Worm (Caenorhabditis elegans) whole organism, mixed stage, embryonic: Measurements from ENCODE around the gene ric-4.

Experiments used
- M03D4.4 ChIP-seq: sonication (generic microtip); optimal IDR thresholded peaks from 2 replicates; lab custom pipeline; 2017; ENCODE audit warnings: mild to moderate bottlenecking, missing genetic modification characterization, missing compliant biosample characterization
- blmp-1 ChIP-seq: fragments of 150-350 bp; optimal IDR thresholded peaks from 2 replicates; lab custom pipeline; 2014; ENCODE audit warnings: missing biosample characterization, missing genetic modification characterization
- ceh-39 ChIP-seq: fragments of 150-350 bp; optimal IDR thresholded peaks from 2 replicates; lab custom pipeline; 2014; ENCODE audit warnings: missing biosample characterization, missing genetic modification characterization
- ceh-43 ChIP-seq: fragments of 200-800 bp; sonication (Bioruptor generic); optimal IDR thresholded peaks from 2 replicates; lab custom pipeline; 2018; ENCODE audit warnings: mild to moderate bottlenecking, missing genetic modification characterization, moderate library complexity, missing compliant biosample characterization
- ceh-83 ChIP-seq: fragments of 200-800 bp; sonication (Bioruptor generic); optimal IDR thresholded peaks from 2 replicates; lab custom pipeline; 2018; ENCODE audit warnings: mild to moderate bottlenecking, missing genetic modification characterization, missing compliant biosample characterization
- ces-1 ChIP-seq: fragments of 150-350 bp; optimal IDR thresholded peaks from 2 replicates; lab custom pipeline; 2014; ENCODE audit warnings: missing biosample characterization, missing genetic modification reagents, missing genetic modification characterization
- cnd-1 ChIP-seq: fragments of 200-800 bp; sonication (Bioruptor generic); optimal IDR thresholded peaks from 2 replicates; lab custom pipeline; 2018; ENCODE audit warnings: mild to moderate bottlenecking, missing genetic modification characterization, missing compliant biosample characterization
- drap-1 ChIP-seq: fragments of 200-800 bp; sonication (Bioruptor generic); optimal IDR thresholded peaks from 3 replicates; lab custom pipeline; 2018; ENCODE audit warnings: mild to moderate bottlenecking, missing genetic modification characterization, missing compliant biosample characterization
- elt-3 ChIP-seq: fragments of 150-350 bp; optimal IDR thresholded peaks from 2 replicates; lab custom pipeline; 2014; ENCODE audit warnings: missing biosample characterization, missing genetic modification characterization
- ham-2 ChIP-seq: fragments of 200-800 bp; sonication (Bioruptor generic); optimal IDR thresholded peaks from 2 replicates; lab custom pipeline; 2018; ENCODE audit warnings: mild to moderate bottlenecking, missing genetic modification characterization, missing compliant biosample characterization
- hlh-1 ChIP-seq: fragments of 150-350 bp; optimal IDR thresholded peaks from 2 replicates; lab custom pipeline; 2014; ENCODE audit warnings: missing biosample characterization, missing genetic modification reagents, missing genetic modification characterization
- lin-13 ChIP-seq: fragments of 150-350 bp; optimal IDR thresholded peaks from 2 replicates; lab custom pipeline; 2014; ENCODE audit warnings: missing biosample characterization, missing genetic modification characterization
- lin-32 ChIP-seq: fragments of 200-800 bp; sonication (Bioruptor generic); optimal IDR thresholded peaks from 2 replicates; lab custom pipeline; 2018; ENCODE audit warnings: mild to moderate bottlenecking, missing genetic modification characterization, missing compliant biosample characterization
- lsy-2 ChIP-seq: fragments of 150-350 bp; optimal IDR thresholded peaks from 2 replicates; lab custom pipeline; 2014; ENCODE audit warnings: missing biosample characterization, missing genetic modification characterization
- mab-5 ChIP-seq: fragments of 150-350 bp; optimal IDR thresholded peaks from 2 replicates; lab custom pipeline; 2014; ENCODE audit warnings: missing biosample characterization, missing genetic modification characterization
- mep-1 ChIP-seq: fragments of 150-350 bp; optimal IDR thresholded peaks from 2 replicates; lab custom pipeline; 2017; ENCODE audit warnings: missing biosample characterization, missing genetic modification reagents, missing genetic modification characterization, inconsistent platforms
- nhr-12 ChIP-seq: fragments of 150-350 bp; optimal IDR thresholded peaks from 2 replicates; lab custom pipeline; 2014; ENCODE audit warnings: missing biosample characterization, missing genetic modification characterization
- nhr-2 ChIP-seq: fragments of 150-350 bp; optimal IDR thresholded peaks from 2 replicates; lab custom pipeline; 2014; ENCODE audit warnings: missing biosample characterization, missing genetic modification characterization
- nhr-237 ChIP-seq: fragments of 150-350 bp; optimal IDR thresholded peaks from 2 replicates; lab custom pipeline; 2014; ENCODE audit warnings: missing biosample characterization, missing genetic modification characterization
- nhr-28 ChIP-seq: fragments of 150-350 bp; optimal IDR thresholded peaks from 2 replicates; lab custom pipeline; 2014; ENCODE audit warnings: missing biosample characterization, missing genetic modification characterization
- nhr-76 ChIP-seq: sonication (generic microtip); optimal IDR thresholded peaks from 2 replicates; lab custom pipeline; 2017; ENCODE audit warnings: missing biosample characterization, missing genetic modification characterization
- pha-4 ChIP-seq: fragments of 150-350 bp; optimal IDR thresholded peaks from 2 replicates; lab custom pipeline; 2018; ENCODE audit warnings: missing biosample characterization, missing genetic modification reagents, missing genetic modification characterization
- sem-2 ChIP-seq: fragments of 200-800 bp; sonication (Bioruptor generic); optimal IDR thresholded peaks from 2 replicates; lab custom pipeline; 2018; ENCODE audit warnings: mild to moderate bottlenecking, missing genetic modification characterization, missing compliant biosample characterization
- snpc-4 ChIP-seq: fragments of 150-350 bp; optimal IDR thresholded peaks from 2 replicates; lab custom pipeline; 2014; ENCODE audit warnings: missing biosample characterization, missing genetic modification characterization
- sptf-1 ChIP-seq: sonication (generic microtip); optimal IDR thresholded peaks from 2 replicates; lab custom pipeline; 2017; ENCODE audit warnings: mild to moderate bottlenecking, missing genetic modification characterization, moderate library complexity, missing compliant biosample characterization
- tbx-8 ChIP-seq: fragments of 200-800 bp; sonication (Bioruptor generic); optimal IDR thresholded peaks from 2 replicates; lab custom pipeline; 2018; ENCODE audit warnings: mild to moderate bottlenecking, missing genetic modification characterization, moderate library complexity, missing compliant biosample characterization
- unc-120 ChIP-seq: sonication (generic microtip); optimal IDR thresholded peaks from 2 replicates; lab custom pipeline; 2017; ENCODE audit warnings: missing genetic modification characterization, missing compliant biosample characterization; ENCODE audit not compliant: poor library complexity, severe bottlenecking
- unc-39 ChIP-seq: fragments of 150-350 bp; optimal IDR thresholded peaks from 2 replicates; lab custom pipeline; 2014; ENCODE audit warnings: missing biosample characterization, missing genetic modification characterization
- unc-62 ChIP-seq: fragments of 150-350 bp; optimal IDR thresholded peaks from 2 replicates; lab custom pipeline; 2014; ENCODE audit warnings: missing biosample characterization, missing genetic modification reagents, missing genetic modification characterization
- zip-8 ChIP-seq: fragments of 150-350 bp; optimal IDR thresholded peaks from 2 replicates; lab custom pipeline; 2014; ENCODE audit warnings: missing biosample characterization, missing genetic modification characterization
- ztf-11 ChIP-seq: fragments of 150-350 bp; optimal IDR thresholded peaks from 2 replicates; lab custom pipeline; 2014; ENCODE audit warnings: missing biosample characterization, missing genetic modification characterization

ric-4 gene

ce11 chrV:10237959-10238444, 32.1 kb downstream of the ric-4 start:
- TF ChIP-seq ztf-11 (no peak), unc-62 (GFP tag; lab: Kevin White, UChicago) (no peak), nhr-28 (tag; lab: Kevin White, UChicago) (no peak), nhr-2 (tag; lab: Kevin White, UChicago) (no peak), sem-2 (no peak), unc-39 (no peak), elt-3 (tag; lab: Kevin White, UChicago) (no peak), cnd-1 (no peak), drap-1 (GFP tag; lab: Kevin White, UChicago) (no peak), snpc-4 (tag; lab: Kevin White, UChicago) (no peak), tbx-8 (GFP tag; lab: Kevin White, UChicago) (no peak), nhr-12 (tag; lab: Kevin White, UChicago) (no peak), ham-2 (GFP tag; lab: Kevin White, UChicago) (no peak), M03D4.4 (tag; lab: Kevin White, UChicago) (no peak), pha-4 (tag; lab: Kevin White, UChicago) (no peak)

DNA sequence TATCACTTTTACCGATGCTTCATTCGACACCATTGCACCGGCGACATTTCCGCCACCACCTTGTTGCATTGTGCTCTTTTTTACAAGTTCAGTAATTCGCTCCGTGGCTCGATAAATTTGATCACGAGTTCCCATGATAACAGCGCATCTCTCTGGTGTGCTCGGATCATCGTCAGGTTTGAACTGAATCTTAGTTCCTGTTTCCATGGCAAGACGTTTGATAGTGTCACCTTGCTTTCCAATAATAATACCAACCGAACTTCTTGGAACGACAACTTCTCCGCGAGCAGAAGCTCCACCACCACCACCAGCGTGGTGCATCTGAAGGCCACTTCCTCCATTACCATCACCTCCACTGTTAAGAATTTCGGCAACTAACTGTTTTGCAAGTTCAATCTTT, 32.9 kb downstream of the ric-4 start:
- TF ChIP-seq elt-3 (tag; lab: Kevin White, UChicago) (no peak), nhr-76 (tag; lab: Kevin White, UChicago) (no peak), nhr-237 (tag; lab: Kevin White, UChicago) (no peak)

ce11 chrV:10233330-10233729, 36.8 kb downstream of the ric-4 start, which contains the start of gene str-182:
str-182 (minus strand) TSS chrV:10233430.
- no peak for TF ChIP-seq hlh-1 (tag; lab: Kevin White, UChicago)
- TF ChIP-seq snpc-4 (tag; lab: Kevin White, UChicago), result no peak
- no peak for TF ChIP-seq mep-1
- TF ChIP-seq nhr-28 (tag; lab: Kevin White, UChicago), result no peak
- no peak for TF ChIP-seq drap-1 (GFP tag; lab: Kevin White, UChicago)
- no peak for TF ChIP-seq sem-2
- TF ChIP-seq unc-39, result no peak
- TF ChIP-seq ztf-11, result no peak
- no peak for TF ChIP-seq unc-62 (GFP tag; lab: Kevin White, UChicago)
- TF ChIP-seq lin-13 (tag; lab: Kevin White, UChicago), result no peak

DNA sequence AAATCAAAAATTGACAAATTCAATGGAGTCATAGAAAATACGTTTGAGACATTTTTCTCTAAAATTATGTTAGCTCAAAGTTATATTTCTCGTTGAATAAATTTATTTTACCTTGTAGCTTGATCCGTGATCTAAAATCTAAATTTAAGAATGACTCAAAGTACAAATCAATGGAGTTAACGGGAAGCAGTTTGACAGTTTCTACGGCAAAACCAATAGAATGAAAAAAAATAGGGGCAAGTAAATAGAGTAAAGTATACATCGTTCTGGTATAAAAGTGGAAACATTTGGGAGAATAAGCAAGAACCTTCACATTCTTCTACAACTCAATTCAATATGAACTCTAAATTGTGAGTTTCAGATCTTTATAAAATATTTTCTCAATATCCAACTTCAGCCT, 39.2 kb downstream of the ric-4 start, which contains the start of gene fipr-6:
fipr-6 (plus strand) TSS at position 301 of the 400 bp plus-strand sequence.
- TF ChIP-seq nhr-237 (tag; lab: Kevin White, UChicago) (no peak), ceh-83 (GFP tag; lab: Kevin White, UChicago) (no peak), lin-32 (GFP tag; lab: Kevin White, UChicago) (no peak), sptf-1 (no peak), lsy-2 (tag; lab: Kevin White, UChicago) (no peak)
- TF ChIP-seq, all 35 proteins: peak for 0

DNA sequence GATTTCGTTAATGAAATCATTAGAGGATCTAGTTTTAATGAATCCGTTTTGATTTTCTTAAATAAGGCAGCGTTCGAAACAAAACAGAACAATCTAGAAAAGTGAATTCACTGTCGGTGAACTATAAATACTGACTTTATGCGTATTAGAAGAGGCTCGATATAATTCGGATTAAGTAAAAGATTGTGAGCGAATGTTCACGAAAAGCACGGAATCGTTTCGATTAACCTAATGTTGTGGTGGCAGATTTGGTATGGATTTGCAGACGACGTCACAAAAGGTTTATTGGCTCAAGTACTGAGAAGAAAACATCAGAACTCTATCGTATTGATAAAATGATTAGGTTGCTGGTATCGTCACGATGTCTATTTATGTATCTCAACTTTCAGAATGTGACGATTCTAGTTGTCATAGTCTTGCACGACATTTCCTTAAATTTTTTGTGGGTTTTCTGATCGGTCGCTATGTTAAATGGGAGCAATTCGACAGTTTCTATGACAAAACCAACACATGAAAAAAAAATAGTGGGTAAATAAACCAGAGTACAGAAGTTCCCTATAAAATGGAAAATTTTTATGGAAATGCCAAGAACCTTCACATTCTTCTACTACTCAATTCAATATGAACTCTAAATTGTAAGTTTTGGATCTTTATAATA, 40.8 kb downstream of the ric-4 start, which contains the start of the genes pyt-1 and fipr-7:
pyt-1 (minus strand) TSS at position 101 of the 658 bp plus-strand sequence.
fipr-7 (plus strand) TSS at position 608 of the 658 bp plus-strand sequence.
- TF ChIP-seq nhr-28 (tag; lab: Kevin White, UChicago), result no peak
- TF ChIP-seq blmp-1, result no peak
- no peak for TF ChIP-seq nhr-12 (tag; lab: Kevin White, UChicago)
- TF ChIP-seq sem-2, result no peak
- TF ChIP-seq tbx-8 (GFP tag; lab: Kevin White, UChicago), result no peak
- TF ChIP-seq unc-120 (tag; lab: Kevin White, UChicago), result no peak
- TF ChIP-seq nhr-2 (tag; lab: Kevin White, UChicago), result no peak
- no peak for TF ChIP-seq pha-4 (tag; lab: Kevin White, UChicago)
- TF ChIP-seq lin-13 (tag; lab: Kevin White, UChicago), result no peak
- no peak for TF ChIP-seq M03D4.4 (tag; lab: Kevin White, UChicago)
- no peak for TF ChIP-seq mep-1
- no peak for TF ChIP-seq zip-8 (tag; lab: Kevin White, UChicago)
- no peak for TF ChIP-seq ztf-11
- TF ChIP-seq cnd-1, result no peak

- no peak for TF ChIP-seq nhr-76 (tag; lab: Kevin White, UChicago)
- TF ChIP-seq hlh-1 (tag; lab: Kevin White, UChicago), result no peak
- TF ChIP-seq drap-1 (GFP tag; lab: Kevin White, UChicago), result no peak
- TF ChIP-seq zip-8 (tag; lab: Kevin White, UChicago), result no peak
- no peak for TF ChIP-seq ceh-39 (tag; lab: Kevin White, UChicago)
- TF ChIP-seq ces-1 (GFP tag; lab: Kevin White, UChicago), result no peak
- TF ChIP-seq ztf-11, result no peak
- TF ChIP-seq sem-2, result no peak
- TF ChIP-seq ceh-43 (GFP tag; lab: Kevin White, UChicago), result no peak
- no peak for TF ChIP-seq cnd-1
- no peak for TF ChIP-seq tbx-8 (GFP tag; lab: Kevin White, UChicago)
- TF ChIP-seq mab-5 (tag; lab: Kevin White, UChicago), result no peak
- no peak for TF ChIP-seq unc-120 (tag; lab: Kevin White, UChicago)
- no peak for TF ChIP-seq lsy-2 (tag; lab: Kevin White, UChicago)
- TF ChIP-seq, all 35 proteins: peak for 0
Observed at ce11 chrV:10228360-10228759, 41.8 kb downstream of the ric-4 start, which contains the start of gene fipr-4. fipr-4 (minus strand) TSS chrV:10228460.
